Fruit fly (Drosophila melanogaster) whole organism, embryonic: ENCODE data around the gene Takl2.

ENCODE experiments used
- Abd-B ChIP-seq: fragments of 200-800 bp; sonication (Bioruptor generic); optimal IDR thresholded peaks from 2 replicates; lab custom pipeline; 2018; ENCODE audit warnings: missing biosample characterization, mild to moderate bottlenecking, missing genetic modification characterization, moderate library complexity
- Aef1 ChIP-seq: fragments of 200-800 bp; sonication (Bioruptor generic); IDR thresholded peaks from 3 replicates; pipeline ENCODE4 v1.3.6; 2022; ENCODE audit warnings: missing biosample characterization, missing genetic modification characterization
- Atf6 ChIP-seq: fragments of 200-800 bp; sonication (Bioruptor generic); IDR thresholded peaks from 2 replicates; pipeline ENCODE4 v1.3.6; 2022; ENCODE audit warnings: missing biosample characterization, missing genetic modification characterization
- B-H1 ChIP-seq: fragments of 200-800 bp; sonication (Bioruptor generic); IDR thresholded peaks from 3 replicates; pipeline ENCODE4 v1.3.6; 2022; ENCODE audit warnings: missing biosample characterization, missing genetic modification characterization
- CG12391 ChIP-seq: fragments of 200-800 bp; sonication (Bioruptor generic); optimal IDR thresholded peaks from 3 replicates; lab custom pipeline; 2018; ENCODE audit warnings: missing biosample characterization, mild to moderate bottlenecking, missing genetic modification characterization, moderate library complexity
- CG12659 ChIP-seq: fragments of 200-800 bp; sonication (Bioruptor generic); optimal IDR thresholded peaks from 3 replicates; lab custom pipeline; 2017; ENCODE audit warnings: mild to moderate bottlenecking, missing biosample characterization, missing genetic modification reagents, missing genetic modification characterization
- CG13287 ChIP-seq: fragments of 200-800 bp; sonication (Bioruptor generic); IDR thresholded peaks from 2 replicates; pipeline ENCODE4 v1.3.6; 2022; ENCODE audit warnings: missing biosample characterization, missing genetic modification characterization; ENCODE audit not compliant: partially characterized antibody
- CG13296 ChIP-seq: fragments of 200-800 bp; sonication (Bioruptor generic); optimal IDR thresholded peaks from 3 replicates; lab custom pipeline; 2018; ENCODE audit warnings: missing biosample characterization, mild to moderate bottlenecking, missing genetic modification characterization
- CG14014 ChIP-seq: fragments of 200-800 bp; sonication (Bioruptor generic); IDR thresholded peaks from 2 replicates; pipeline ENCODE4 v1.3.6; 2022; ENCODE audit warnings: missing biosample characterization, missing genetic modification characterization
- CG14441 ChIP-seq: fragments of 200-800 bp; sonication (Bioruptor generic); IDR thresholded peaks from 2 replicates; pipeline ENCODE4 v1.3.6; 2022; ENCODE audit warnings: missing biosample characterization, missing genetic modification characterization
- CG15514 ChIP-seq: fragments of 200-800 bp; sonication (Bioruptor generic); optimal IDR thresholded peaks from 3 replicates; lab custom pipeline; 2017; ENCODE audit warnings: missing biosample characterization, missing genetic modification characterization, mild to moderate bottlenecking, moderate library complexity, missing genetic modification reagents
- CG16813 ChIP-seq: fragments of 200-800 bp; sonication (Bioruptor generic); IDR thresholded peaks from 3 replicates; pipeline ENCODE4 v1.3.6; 2022; ENCODE audit warnings: missing biosample characterization, missing genetic modification characterization; ENCODE audit not compliant: partially characterized antibody
- CG2129 ChIP-seq: fragments of 200-800 bp; sonication (Bioruptor generic); IDR thresholded peaks from 2 replicates; pipeline ENCODE4 v1.3.6; 2022; ENCODE audit warnings: missing biosample characterization, missing genetic modification characterization; ENCODE audit not compliant: partially characterized antibody
- CG30020 ChIP-seq: fragments of 200-800 bp; optimal IDR thresholded peaks from 2 replicates; lab custom pipeline; 2019; ENCODE audit warnings: missing biosample characterization, mild to moderate bottlenecking, missing genetic modification characterization, moderate library complexity
- CG31224 ChIP-seq: fragments of 200-800 bp; sonication (Bioruptor generic); IDR thresholded peaks from 2 replicates; pipeline ENCODE4 v1.3.6; 2022; ENCODE audit warnings: missing biosample characterization, missing genetic modification characterization
- CG3163 ChIP-seq: fragments of 200-800 bp; sonication (Bioruptor generic); optimal IDR thresholded peaks from 3 replicates; lab custom pipeline; 2016; ENCODE audit warnings: missing biosample characterization, missing genetic modification characterization
- CG33213 ChIP-seq: fragments of 200-800 bp; sonication (Bioruptor generic); optimal IDR thresholded peaks from 3 replicates; lab custom pipeline; 2016; ENCODE audit warnings: missing biosample characterization, missing genetic modification characterization
- CG42726 ChIP-seq: fragments of 200-800 bp; sonication (Bioruptor generic); IDR thresholded peaks from 2 replicates; pipeline ENCODE4 v1.3.6; 2022; ENCODE audit warnings: missing biosample characterization, missing genetic modification characterization; ENCODE audit not compliant: partially characterized antibody
- CG7745 ChIP-seq: fragments of 200-800 bp; sonication (Bioruptor generic); optimal IDR thresholded peaks from 2 replicates; lab custom pipeline; 2018; ENCODE audit warnings: missing biosample characterization, mild to moderate bottlenecking, missing genetic modification characterization, moderate library complexity
- CrebB ChIP-seq: fragments of 200-800 bp; sonication (Bioruptor generic); optimal IDR thresholded peaks from 3 replicates; lab custom pipeline; 2018; ENCODE audit warnings: missing biosample characterization, mild to moderate bottlenecking, missing genetic modification characterization
- D19B ChIP-seq: fragments of 200-800 bp; sonication (Bioruptor generic); optimal IDR thresholded peaks from 2 replicates; lab custom pipeline; 2017; ENCODE audit warnings: missing biosample characterization, mild to moderate bottlenecking, missing genetic modification characterization
- E2f1 ChIP-seq: fragments of 200-800 bp; sonication (Bioruptor generic); IDR thresholded peaks from 2 replicates; pipeline ENCODE4 v1.3.6; 2022; ENCODE audit warnings: missing biosample characterization, missing genetic modification characterization
- ERR ChIP-seq: fragments of 200-800 bp; sonication (Bioruptor generic); optimal IDR thresholded peaks from 2 replicates; lab custom pipeline; 2016; ENCODE audit warnings: missing biosample characterization, missing genetic modification characterization
- H2.0 ChIP-seq: fragments of 200-800 bp; sonication (Bioruptor generic); IDR thresholded peaks from 2 replicates; pipeline ENCODE4 v1.3.6; 2022; ENCODE audit warnings: missing biosample characterization, missing genetic modification characterization
- Hsf ChIP-seq: fragments of 200-800 bp; sonication (Bioruptor generic); optimal IDR thresholded peaks from 3 replicates; lab custom pipeline; 2016; ENCODE audit warnings: missing biosample characterization, missing genetic modification characterization
- MTF-1 ChIP-seq: fragments of 200-800 bp; sonication (Bioruptor generic); optimal IDR thresholded peaks from 2 replicates; lab custom pipeline; 2018; ENCODE audit warnings: missing biosample characterization, mild to moderate bottlenecking, missing genetic modification characterization, borderline replicate concordance
- Mes4 ChIP-seq: fragments of 200-800 bp; sonication (Bioruptor generic); optimal IDR thresholded peaks from 2 replicates; lab custom pipeline; 2016; ENCODE audit warnings: missing biosample characterization, missing genetic modification characterization
- NC2α ChIP-seq: fragments of 200-800 bp; sonication (Bioruptor generic); optimal IDR thresholded peaks from 2 replicates; lab custom pipeline; 2016; ENCODE audit warnings: missing biosample characterization, missing genetic modification characterization
- NC2β ChIP-seq: fragments of 200-800 bp; sonication (Bioruptor generic); optimal IDR thresholded peaks from 2 replicates; lab custom pipeline; 2016; ENCODE audit warnings: missing biosample characterization, missing genetic modification characterization
- Opbp ChIP-seq: fragments of 200-800 bp; sonication (Bioruptor generic); IDR thresholded peaks from 3 replicates; pipeline ENCODE4 v1.3.6; 2022; ENCODE audit warnings: missing biosample characterization, missing genetic modification characterization; ENCODE audit not compliant: partially characterized antibody
- Sox100B ChIP-seq: fragments of 200-800 bp; sonication (Bioruptor generic); optimal IDR thresholded peaks from 3 replicates; lab custom pipeline; 2018; ENCODE audit warnings: missing biosample characterization, mild to moderate bottlenecking, missing genetic modification characterization
- Sry-δ ChIP-seq: fragments of 200-800 bp; sonication (Bioruptor generic); optimal IDR thresholded peaks from 2 replicates; lab custom pipeline; 2016; ENCODE audit warnings: missing biosample characterization, missing genetic modification characterization
- Usf ChIP-seq: fragments of 200-800 bp; sonication (Bioruptor generic); optimal IDR thresholded peaks from 2 replicates; lab custom pipeline; 2017; ENCODE audit warnings: missing genotype, missing biosample characterization, missing genetic modification characterization
- Xbp1 ChIP-seq: fragments of 200-800 bp; sonication (Bioruptor generic); optimal IDR thresholded peaks from 3 replicates; lab custom pipeline; 2016; ENCODE audit warnings: missing biosample characterization, mild to moderate bottlenecking, missing genetic modification characterization
- Xrp1 ChIP-seq: fragments of 200-800 bp; sonication (Bioruptor generic); IDR thresholded peaks from 2 replicates; pipeline ENCODE4 v1.3.6; 2022; ENCODE audit warnings: missing biosample characterization, missing genetic modification characterization
- bigmax ChIP-seq: fragments of 200-800 bp; sonication (Bioruptor generic); optimal IDR thresholded peaks from 2 replicates; lab custom pipeline; 2018; ENCODE audit warnings: missing biosample characterization, mild to moderate bottlenecking, missing genetic modification characterization
- dmrt99B ChIP-seq: fragments of 200-800 bp; sonication (Bioruptor generic); optimal IDR thresholded peaks from 2 replicates; lab custom pipeline; 2018; ENCODE audit warnings: missing biosample characterization, mild to moderate bottlenecking, missing genetic modification characterization, moderate library complexity
- eve ChIP-seq, 2 experiments: fragments of >200 bp; optimal IDR thresholded peaks; 2 replicates each; lab custom pipeline; 2017; ENCODE audit warnings: missing biosample characterization in 2 of 2, missing genetic modification characterization in 2 of 2
- gcm2 ChIP-seq: fragments of 200-800 bp; sonication (Bioruptor generic); optimal IDR thresholded peaks from 2 replicates; lab custom pipeline; 2016; ENCODE audit warnings: missing biosample characterization, missing genetic modification characterization
- grn ChIP-seq: fragments of 200-800 bp; sonication (Bioruptor generic); optimal IDR thresholded peaks from 3 replicates; lab custom pipeline; 2017; ENCODE audit warnings: missing biosample characterization, missing genetic modification characterization
- gsb ChIP-seq: fragments of 200-800 bp; sonication (Bioruptor generic); IDR thresholded peaks from 2 replicates; pipeline ENCODE4 v1.3.6; 2022; ENCODE audit warnings: missing biosample characterization, missing genetic modification characterization
- ind ChIP-seq: fragments of 200-800 bp; sonication (Bioruptor generic); optimal IDR thresholded peaks from 3 replicates; lab custom pipeline; 2016; ENCODE audit warnings: missing biosample characterization, missing genetic modification characterization
- luna ChIP-seq: fragments of 200-800 bp; sonication (Bioruptor generic); optimal IDR thresholded peaks from 2 replicates; lab custom pipeline; 2016; ENCODE audit warnings: missing biosample characterization, missing genetic modification characterization
- nerfin-1 ChIP-seq: fragments of 200-800 bp; sonication (Bioruptor generic); optimal IDR thresholded peaks from 3 replicates; lab custom pipeline; 2019; ENCODE audit warnings: missing biosample characterization, mild to moderate bottlenecking, missing genetic modification characterization, moderate library complexity
- onecut ChIP-seq: fragments of 200-800 bp; sonication (Bioruptor generic); IDR thresholded peaks from 2 replicates; pipeline ENCODE4 v1.3.6; 2022; ENCODE audit warnings: missing biosample characterization, missing genetic modification characterization
- org-1 ChIP-seq: fragments of 200-800 bp; sonication (Bioruptor generic); optimal IDR thresholded peaks from 2 replicates; lab custom pipeline; 2017; ENCODE audit warnings: missing biosample characterization, missing genetic modification characterization
- ranshi ChIP-seq: fragments of 200-800 bp; sonication (Bioruptor generic); IDR thresholded peaks from 2 replicates; pipeline ENCODE4 v1.3.6; 2022; ENCODE audit warnings: missing biosample characterization, missing genetic modification characterization
- row ChIP-seq: fragments of 200-800 bp; sonication (Bioruptor generic); IDR thresholded peaks from 3 replicates; pipeline ENCODE4 v1.3.6; 2022; ENCODE audit warnings: missing biosample characterization, missing genetic modification characterization
- schlank ChIP-seq: fragments of 200-800 bp; sonication (Bioruptor generic); optimal IDR thresholded peaks from 2 replicates; lab custom pipeline; 2018; ENCODE audit warnings: missing biosample characterization, mild to moderate bottlenecking, missing genetic modification characterization
- sens ChIP-seq: fragments of 200-800 bp; sonication (Bioruptor generic); peaks from one replicate; lab custom pipeline; 2016; ENCODE audit warnings: missing biosample characterization, missing genetic modification characterization
- twi ChIP-seq: fragments of 200-800 bp; optimal IDR thresholded peaks from 2 replicates; lab custom pipeline; 2019; ENCODE audit warnings: missing biosample characterization, mild to moderate bottlenecking, missing genetic modification characterization, moderate library complexity

Gene Takl2

dm6 chr3R:22750534-22750947 lies 16.9 kb upstream of the Takl2 start, which contains the start of the genes rumi, CG7029 and Usp12-46 (continued):
- peak; percentile 75 for TF ChIP-seq luna (GFP tag; lab: Kevin White, UChicago)
- TF ChIP-seq schlank (tag; lab: Kevin White, UChicago): peak; percentile 59
- TF ChIP-seq onecut: peak; percentile 71
- peak; percentile 83 for TF ChIP-seq ERR
- TF ChIP-seq CG31224: peak; percentile 58; the same call in 1 of the 2 replicates
- peak; percentile 46; the same call in 1 of the 2 replicates for TF ChIP-seq gsb
- peak; percentile 84 for TF ChIP-seq CG14441 (GFP tag; lab: Robert Waterston, UW)
- peak; percentile 93 for TF ChIP-seq CG12659 (GFP tag; lab: Kevin White, UChicago)
- no peak for TF ChIP-seq bigmax (GFP tag; lab: Kevin White, UChicago)
- TF ChIP-seq twi (tag; lab: Kevin White, UChicago): peak; percentile 80
- peak; percentile 84 for TF ChIP-seq Abd-B (GFP tag; lab: Kevin White, UChicago)
- TF ChIP-seq CG2129: peak; percentile 64
- TF ChIP-seq D19B (GFP tag; lab: Kevin White, UChicago): peak; percentile 58
- peak; percentile 92 for TF ChIP-seq Hsf (GFP tag; lab: Kevin White, UChicago)
- TF ChIP-seq CG42726 (GFP tag; lab: Robert Waterston, UW): peak; percentile 44; the same call in 1 of the 2 replicates
- TF ChIP-seq NC2α (GFP tag; lab: Kevin White, UChicago): peak; percentile 71
- TF ChIP-seq CG13287 (GFP tag; lab: Robert Waterston, UW): peak; percentile 87
- peak; percentile 67 for TF ChIP-seq gcm2 (GFP tag; lab: Kevin White, UChicago)
- TF ChIP-seq B-H1 (GFP tag; lab: Robert Waterston, UW): peak; percentile 72
- TF ChIP-seq Aef1: peak; percentile 84
- peak; percentile 81 for TF ChIP-seq CG16813 (GFP tag; lab: Robert Waterston, UW)
- TF ChIP-seq Opbp: peak; percentile 61
- TF ChIP-seq CG33213 (GFP tag; lab: Kevin White, UChicago): peak; percentile 90
- peak; percentile 99 for TF ChIP-seq sens (GFP tag; lab: Kevin White, UChicago)
- TF ChIP-seq ind (GFP tag; lab: Kevin White, UChicago): peak; percentile 88
- peak; percentile 46 for TF ChIP-seq MTF-1
- peak; percentile 87 for TF ChIP-seq Atf6 (GFP tag; lab: Robert Waterston, UW)
- TF ChIP-seq nerfin-1 (tag; lab: Kevin White, UChicago): peak; percentile 78
- TF ChIP-seq CG30020 (tag; lab: Kevin White, UChicago): peak; percentile 65
- TF ChIP-seq CG12391 (tag; lab: Kevin White, UChicago): peak; percentile 92
- peak; percentile 73 for TF ChIP-seq CG15514
- no peak for TF ChIP-seq CG7745 (tag; lab: Kevin White, UChicago)
- peak; percentile 74 for TF ChIP-seq CrebB (tag; lab: Kevin White, UChicago)
- TF ChIP-seq Xbp1 (GFP tag; lab: Kevin White, UChicago): peak; percentile 92
- TF ChIP-seq Usf (GFP tag; lab: Kevin White, UChicago): peak; percentile 70
- TF ChIP-seq grn (GFP tag; lab: Kevin White, UChicago): peak; percentile 34
- TF ChIP-seq Sox100B (GFP tag; lab: Kevin White, UChicago): no peak
- peak; percentile 81 for TF ChIP-seq CG3163 (GFP tag; lab: Kevin White, UChicago)
- TF ChIP-seq CG13296 (GFP tag; lab: Kevin White, UChicago): peak; percentile 73
- no peak for TF ChIP-seq dmrt99B (tag; lab: Kevin White, UChicago)
- peak; percentile 90 for TF ChIP-seq CG14014 (GFP tag; lab: Robert Waterston, UW)
- peak; percentile 91 for TF ChIP-seq NC2β
- TF ChIP-seq ranshi (GFP tag; lab: Robert Waterston, UW): peak; percentile 99
- peak; percentile 77 for TF ChIP-seq E2f1 (GFP tag; lab: Robert Waterston, UW)
- TF ChIP-seq eve (GFP tag; optimal IDR thresholded peaks at IDR 0.05; lab: Kevin White, UChicago): no peak
- TF ChIP-seq row: peak; percentile 97
- TF ChIP-seq H2.0 (GFP tag; lab: Robert Waterston, UW): peak; percentile 83
- peak; percentile 88 for TF ChIP-seq Xrp1
- peak; percentile 82 for TF ChIP-seq Sry-δ (GFP tag; lab: Kevin White, UChicago)
- peak; percentile 66 for TF ChIP-seq org-1 (GFP tag; lab: Kevin White, UChicago)
- peak; percentile 78 for TF ChIP-seq Mes4 (GFP tag; lab: Kevin White, UChicago)
